Worm (Caenorhabditis elegans) whole organism, mixed stage, embryonic: ENCODE results near the gene bir-1.

Experiments
- M03D4.4 ChIP-seq: sonication (generic microtip); optimal IDR thresholded peaks from 2 replicates; lab custom pipeline; 2017; ENCODE audit warnings: mild to moderate bottlenecking, missing genetic modification characterization, missing compliant biosample characterization
- blmp-1 ChIP-seq: fragments of 150-350 bp; optimal IDR thresholded peaks from 2 replicates; lab custom pipeline; 2014; ENCODE audit warnings: missing biosample characterization, missing genetic modification characterization
- ceh-39 ChIP-seq: fragments of 150-350 bp; optimal IDR thresholded peaks from 2 replicates; lab custom pipeline; 2014; ENCODE audit warnings: missing biosample characterization, missing genetic modification characterization
- ceh-43 ChIP-seq: fragments of 200-800 bp; sonication (Bioruptor generic); optimal IDR thresholded peaks from 2 replicates; lab custom pipeline; 2018; ENCODE audit warnings: mild to moderate bottlenecking, missing genetic modification characterization, moderate library complexity, missing compliant biosample characterization
- ceh-83 ChIP-seq: fragments of 200-800 bp; sonication (Bioruptor generic); optimal IDR thresholded peaks from 2 replicates; lab custom pipeline; 2018; ENCODE audit warnings: mild to moderate bottlenecking, missing genetic modification characterization, missing compliant biosample characterization
- ces-1 ChIP-seq: fragments of 150-350 bp; optimal IDR thresholded peaks from 2 replicates; lab custom pipeline; 2014; ENCODE audit warnings: missing biosample characterization, missing genetic modification reagents, missing genetic modification characterization
- cnd-1 ChIP-seq: fragments of 200-800 bp; sonication (Bioruptor generic); optimal IDR thresholded peaks from 2 replicates; lab custom pipeline; 2018; ENCODE audit warnings: mild to moderate bottlenecking, missing genetic modification characterization, missing compliant biosample characterization
- drap-1 ChIP-seq: fragments of 200-800 bp; sonication (Bioruptor generic); optimal IDR thresholded peaks from 3 replicates; lab custom pipeline; 2018; ENCODE audit warnings: mild to moderate bottlenecking, missing genetic modification characterization, missing compliant biosample characterization
- elt-1 ChIP-seq: sonication (generic microtip); optimal IDR thresholded peaks from 2 replicates; lab custom pipeline; 2017; ENCODE audit warnings: missing genetic modification characterization, mild to moderate bottlenecking, missing compliant biosample characterization, antibody characterized with exemption, moderate library complexity, borderline replicate concordance; ENCODE audit not compliant: insufficient read depth
- ham-2 ChIP-seq: fragments of 200-800 bp; sonication (Bioruptor generic); optimal IDR thresholded peaks from 2 replicates; lab custom pipeline; 2018; ENCODE audit warnings: mild to moderate bottlenecking, missing genetic modification characterization, missing compliant biosample characterization
- hlh-1 ChIP-seq: fragments of 150-350 bp; optimal IDR thresholded peaks from 2 replicates; lab custom pipeline; 2014; ENCODE audit warnings: missing biosample characterization, missing genetic modification reagents, missing genetic modification characterization
- lin-13 ChIP-seq: fragments of 150-350 bp; optimal IDR thresholded peaks from 2 replicates; lab custom pipeline; 2014; ENCODE audit warnings: missing biosample characterization, missing genetic modification characterization
- lin-32 ChIP-seq: fragments of 200-800 bp; sonication (Bioruptor generic); optimal IDR thresholded peaks from 2 replicates; lab custom pipeline; 2018; ENCODE audit warnings: mild to moderate bottlenecking, missing genetic modification characterization, missing compliant biosample characterization
- mab-5 ChIP-seq: fragments of 150-350 bp; optimal IDR thresholded peaks from 2 replicates; lab custom pipeline; 2014; ENCODE audit warnings: missing biosample characterization, missing genetic modification characterization
- mep-1 ChIP-seq: fragments of 150-350 bp; optimal IDR thresholded peaks from 2 replicates; lab custom pipeline; 2017; ENCODE audit warnings: missing biosample characterization, missing genetic modification reagents, missing genetic modification characterization, inconsistent platforms
- nhr-12 ChIP-seq: fragments of 150-350 bp; optimal IDR thresholded peaks from 2 replicates; lab custom pipeline; 2014; ENCODE audit warnings: missing biosample characterization, missing genetic modification characterization
- nhr-2 ChIP-seq: fragments of 150-350 bp; optimal IDR thresholded peaks from 2 replicates; lab custom pipeline; 2014; ENCODE audit warnings: missing biosample characterization, missing genetic modification characterization
- nhr-28 ChIP-seq: fragments of 150-350 bp; optimal IDR thresholded peaks from 2 replicates; lab custom pipeline; 2014; ENCODE audit warnings: missing biosample characterization, missing genetic modification characterization
- pha-4 ChIP-seq: fragments of 150-350 bp; optimal IDR thresholded peaks from 2 replicates; lab custom pipeline; 2018; ENCODE audit warnings: missing biosample characterization, missing genetic modification reagents, missing genetic modification characterization
- sem-2 ChIP-seq: fragments of 200-800 bp; sonication (Bioruptor generic); optimal IDR thresholded peaks from 2 replicates; lab custom pipeline; 2018; ENCODE audit warnings: mild to moderate bottlenecking, missing genetic modification characterization, missing compliant biosample characterization
- sptf-1 ChIP-seq: sonication (generic microtip); optimal IDR thresholded peaks from 2 replicates; lab custom pipeline; 2017; ENCODE audit warnings: mild to moderate bottlenecking, missing genetic modification characterization, moderate library complexity, missing compliant biosample characterization
- tbx-8 ChIP-seq: fragments of 200-800 bp; sonication (Bioruptor generic); optimal IDR thresholded peaks from 2 replicates; lab custom pipeline; 2018; ENCODE audit warnings: mild to moderate bottlenecking, missing genetic modification characterization, moderate library complexity, missing compliant biosample characterization
- unc-120 ChIP-seq: sonication (generic microtip); optimal IDR thresholded peaks from 2 replicates; lab custom pipeline; 2017; ENCODE audit warnings: missing genetic modification characterization, missing compliant biosample characterization; ENCODE audit not compliant: poor library complexity, severe bottlenecking
- unc-39 ChIP-seq: fragments of 150-350 bp; optimal IDR thresholded peaks from 2 replicates; lab custom pipeline; 2014; ENCODE audit warnings: missing biosample characterization, missing genetic modification characterization
- unc-62 ChIP-seq: fragments of 150-350 bp; optimal IDR thresholded peaks from 2 replicates; lab custom pipeline; 2014; ENCODE audit warnings: missing biosample characterization, missing genetic modification reagents, missing genetic modification characterization
- zip-8 ChIP-seq: fragments of 150-350 bp; optimal IDR thresholded peaks from 2 replicates; lab custom pipeline; 2014; ENCODE audit warnings: missing biosample characterization, missing genetic modification characterization

Gene bir-1

DNA sequence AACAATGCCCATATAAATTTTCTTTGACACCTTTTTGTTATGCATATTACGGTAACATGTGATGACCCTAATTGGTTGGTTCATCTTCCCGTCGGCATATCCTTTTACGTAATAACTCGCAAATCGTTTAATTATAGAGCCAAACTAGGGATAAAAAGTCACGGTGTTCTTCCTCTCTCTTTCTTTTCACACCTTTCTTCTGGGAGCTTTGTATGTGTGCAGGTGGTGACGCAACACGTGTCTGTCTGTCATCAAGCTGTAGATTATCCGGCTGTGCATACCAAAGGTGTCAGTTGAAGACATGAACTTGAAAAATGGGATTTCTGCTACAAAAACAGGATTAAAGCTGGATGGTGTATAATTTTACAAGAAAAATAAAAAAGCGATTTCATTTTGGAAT lies 16.3 kb downstream of the bir-1 start:
- TF ChIP-seq nhr-28 (tag; lab: Kevin White, UChicago) = no peak
- peak; percentile 96 for TF ChIP-seq nhr-2 (tag; lab: Kevin White, UChicago)
- no peak for TF ChIP-seq unc-120 (tag; lab: Kevin White, UChicago)
- no peak for TF ChIP-seq lin-13 (tag; lab: Kevin White, UChicago)
- TF ChIP-seq elt-1 (tag; lab: Kevin White, UChicago) = no peak
- peak; percentile 87 for TF ChIP-seq zip-8 (tag; lab: Kevin White, UChicago)
- no peak for TF ChIP-seq M03D4.4 (tag; lab: Kevin White, UChicago)

- TF ChIP-seq nhr-28 (tag; lab: Kevin White, UChicago) = no peak
- TF ChIP-seq unc-39 = no peak
- no peak for TF ChIP-seq sptf-1 (tag; lab: Kevin White, UChicago)
- TF ChIP-seq cnd-1 = no peak
- no peak for TF ChIP-seq unc-120 (tag; lab: Kevin White, UChicago)
- TF ChIP-seq mep-1 = no peak
- TF ChIP-seq pha-4 (tag; lab: Kevin White, UChicago) = no peak
- TF ChIP-seq nhr-2 (tag; lab: Kevin White, UChicago) = no peak
- no peak for TF ChIP-seq drap-1
- no peak for TF ChIP-seq blmp-1
- TF ChIP-seq M03D4.4 (tag; lab: Kevin White, UChicago) = no peak
- TF ChIP-seq zip-8 (tag; lab: Kevin White, UChicago) = no peak
- no peak for TF ChIP-seq hlh-1 (tag; lab: Kevin White, UChicago)
- no peak for TF ChIP-seq lin-13 (tag; lab: Kevin White, UChicago)
- TF ChIP-seq lin-32 = no peak
Observed at ce11 chrV:11664875-11665384, 20.7 kb downstream of the bir-1 start, which contains the start of gene ceh-27. TSS of gene ceh-27 (minus strand) at chrV:11665102.

DNA sequence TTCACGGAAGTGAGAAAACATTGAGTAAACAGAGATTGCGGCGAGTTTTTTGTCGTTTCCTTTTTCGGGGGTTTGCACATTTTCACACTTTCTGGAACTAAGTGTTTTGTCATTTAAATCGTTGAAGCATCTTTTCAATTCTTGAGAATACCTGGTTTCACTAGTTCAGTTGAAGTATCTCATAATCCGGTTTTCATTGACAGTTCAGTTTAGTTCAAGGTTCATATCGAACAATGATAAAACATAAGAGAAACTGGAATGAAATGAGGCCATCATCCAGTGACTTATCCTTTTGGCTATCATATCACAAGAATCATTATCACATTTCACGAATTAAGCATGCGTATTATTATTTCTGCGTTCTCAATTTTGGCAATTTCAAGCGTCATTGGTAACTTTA lies 22.9 kb downstream of the bir-1 start, which contains the start of gene F46F3.3:
Gene F46F3.3, plus strand, starts transcription at position 301 of the 400 bp plus-strand sequence.
- TF ChIP-seq mep-1 (no peak), ces-1 (GFP tag; lab: Kevin White, UChicago) (no peak), M03D4.4 (tag; lab: Kevin White, UChicago) (no peak), elt-1 (tag; lab: Kevin White, UChicago) (no peak), tbx-8 (GFP tag; lab: Kevin White, UChicago) (no peak), ceh-83 (GFP tag; lab: Kevin White, UChicago) (no peak)
- TF ChIP-seq, all 35 proteins: peak for 0

- TF ChIP-seq unc-62 (GFP tag; lab: Kevin White, UChicago) = no peak
- no peak for TF ChIP-seq mab-5
- no peak for TF ChIP-seq lin-32
- no peak for TF ChIP-seq ceh-43 (GFP tag; lab: Kevin White, UChicago)
- no peak for TF ChIP-seq lin-13 (tag; lab: Kevin White, UChicago)
- TF ChIP-seq unc-120 (tag; lab: Kevin White, UChicago) = no peak
- TF ChIP-seq pha-4 (tag; lab: Kevin White, UChicago) = no peak
- no peak for TF ChIP-seq M03D4.4 (tag; lab: Kevin White, UChicago)
- no peak for TF ChIP-seq ces-1 (GFP tag; lab: Kevin White, UChicago)
Observed at ce11 chrV:11672497-11672896, 28.2 kb downstream of the bir-1 start, which contains the start of gene lgc-44. TSS of gene lgc-44 (minus strand) at chrV:11672597.

DNA sequence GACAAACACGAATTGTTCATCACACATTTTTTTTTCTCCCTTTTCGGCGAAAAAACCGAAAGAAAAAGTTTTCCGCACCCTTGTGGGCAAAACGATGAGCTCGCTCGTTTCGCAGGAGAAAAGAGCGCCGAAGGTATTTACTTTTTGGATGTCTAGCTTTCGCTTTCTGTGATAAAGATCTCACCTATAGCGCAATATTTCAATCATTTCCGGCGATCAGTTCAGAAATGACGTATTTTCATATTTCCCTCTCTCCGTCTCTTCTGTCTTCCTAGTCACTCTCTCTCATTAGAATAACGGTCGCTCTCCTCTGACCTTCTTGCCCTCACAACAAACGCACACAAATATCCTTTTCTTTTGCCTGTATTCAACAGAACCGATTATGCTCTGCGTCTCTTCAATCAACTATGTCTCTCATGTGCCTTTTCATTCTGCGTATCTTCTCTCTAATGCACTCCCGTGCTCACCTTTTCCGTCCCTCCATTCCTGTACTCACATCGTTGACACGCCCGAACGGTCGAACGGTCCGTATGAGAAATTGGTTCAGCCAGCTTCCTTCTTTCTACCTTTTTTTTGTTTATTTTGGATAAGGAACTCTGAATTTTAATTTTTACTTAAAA lies 29.6 kb downstream of the bir-1 start:
- TF ChIP-seq ham-2 (GFP tag; lab: Kevin White, UChicago) (peak; percentile 79), ceh-39 (tag; lab: Kevin White, UChicago) (no peak), mep-1 (no peak), elt-1 (tag; lab: Kevin White, UChicago) (peak; percentile 89), nhr-12 (tag; lab: Kevin White, UChicago) (no peak), pha-4 (tag; lab: Kevin White, UChicago) (peak; percentile 20), sem-2 (GFP tag; lab: Kevin White, UChicago) (no peak), nhr-2 (tag; lab: Kevin White, UChicago) (peak; percentile 98), cnd-1 (peak; percentile 12), ces-1 (GFP tag; lab: Kevin White, UChicago) (peak; percentile 13), blmp-1 (peak; percentile 88), unc-62 (GFP tag; lab: Kevin White, UChicago) (peak; percentile 69), ceh-43 (GFP tag; lab: Kevin White, UChicago) (peak; percentile 6)
